Fruit fly (Drosophila melanogaster): ENCODE data around the gene CG31897.

CG31897 gene

dm6 chr2L:8485562-8485961 is 43.3 kb downstream of the CG31897 start:
- TF ChIP-seq h (optimal IDR thresholded peaks at IDR 0.05) (no peak), psq (optimal IDR thresholded peaks at IDR 0.05) (no peak), Myc (optimal IDR thresholded peaks at IDR 0.05) (no peak), ttk (optimal IDR thresholded peaks at IDR 0.05) (no peak), insv (optimal IDR thresholded peaks at IDR 0.05) (no peak), Sin3A (optimal IDR thresholded peaks at IDR 0.05) (no peak)

DNA sequence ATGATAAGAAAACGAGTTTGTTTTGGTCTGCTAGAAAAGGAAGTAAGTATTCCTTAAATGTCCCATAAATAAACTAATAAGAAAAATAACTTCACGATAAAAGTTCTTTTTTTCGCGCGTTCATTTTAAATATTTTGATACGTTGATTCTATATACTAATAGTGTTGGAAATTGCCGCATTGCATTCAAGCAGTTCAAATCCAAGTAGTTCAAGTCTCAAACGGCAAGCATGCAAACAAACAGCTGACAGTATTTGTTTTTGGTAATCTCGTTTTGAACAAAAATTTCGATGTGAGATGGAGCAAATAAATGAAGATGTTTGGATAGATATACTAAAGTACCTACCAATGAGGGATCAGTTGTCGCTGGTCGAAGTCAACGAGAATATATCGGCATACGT is 46.5 kb downstream of the CG31897 start, which contains the start of gene CG13088:
Gene CG13088 (plus strand): TSS at position 247 of the 400 bp plus-strand sequence.
- TF ChIP-seq insv (optimal IDR thresholded peaks at IDR 0.05), result no peak
- TF ChIP-seq Myc (optimal IDR thresholded peaks at IDR 0.05), result no peak
- no peak for TF ChIP-seq h (optimal IDR thresholded peaks at IDR 0.05)
- TF ChIP-seq Sin3A (optimal IDR thresholded peaks at IDR 0.05), result no peak
- TF ChIP-seq psq (optimal IDR thresholded peaks at IDR 0.05), result no peak
- no peak for TF ChIP-seq ttk (optimal IDR thresholded peaks at IDR 0.05)

DNA sequence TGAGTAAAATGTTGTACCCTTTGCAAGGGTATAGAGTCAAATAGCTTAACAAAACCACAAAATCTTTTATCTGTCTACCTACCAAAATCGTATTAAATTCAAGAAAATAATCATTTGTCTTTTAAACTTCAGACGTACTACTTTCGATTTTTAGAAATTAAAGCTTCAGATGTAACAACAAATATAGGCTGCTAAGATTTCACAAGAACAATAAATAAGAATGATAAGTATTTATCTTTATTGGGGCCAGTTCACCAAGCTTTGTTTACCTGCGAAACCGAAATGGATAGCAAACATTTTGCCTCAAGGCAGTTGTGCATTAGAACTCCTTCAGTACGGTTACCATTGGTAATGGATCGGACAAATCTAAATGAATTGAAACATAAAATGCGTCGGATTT is 48.2 kb downstream of the CG31897 start, which contains the start of gene CG43400:
Gene CG43400 (plus strand): TSS at position 301 of the 400 bp plus-strand sequence.
- TF ChIP-seq h (optimal IDR thresholded peaks at IDR 0.05) (no peak), Myc (optimal IDR thresholded peaks at IDR 0.05) (no peak), psq (optimal IDR thresholded peaks at IDR 0.05) (no peak), Sin3A (optimal IDR thresholded peaks at IDR 0.05) (no peak), ttk (optimal IDR thresholded peaks at IDR 0.05) (no peak), insv (optimal IDR thresholded peaks at IDR 0.05) (no peak)
